Worm (Caenorhabditis elegans) whole organism, late embryonic: Measurements from ENCODE around the gene sdz-36.

Experiments
- C08G9.2 ChIP-seq: sonication (generic microtip); optimal IDR thresholded peaks from 2 replicates; lab custom pipeline; 2016; ENCODE audit warnings: mild to moderate bottlenecking, missing genetic modification characterization, moderate library complexity, missing compliant biosample characterization
- C38D4.7 ChIP-seq: fragments of 200-800 bp; sonication (Bioruptor generic); optimal IDR thresholded peaks from 2 replicates; lab custom pipeline; 2018; ENCODE audit warnings: mild to moderate bottlenecking, missing genetic modification characterization, moderate library complexity, missing compliant biosample characterization
- K02D7.2 ChIP-seq: sonication (generic microtip); optimal IDR thresholded peaks from 2 replicates; lab custom pipeline; 2017; ENCODE audit warnings: mild to moderate bottlenecking, missing genetic modification characterization, missing compliant biosample characterization
- K09A11.1 ChIP-seq: sonication (generic microtip); optimal IDR thresholded peaks from 2 replicates; lab custom pipeline; 2017; ENCODE audit warnings: antibody characterized with exemption, mild to moderate bottlenecking, missing genetic modification characterization, missing compliant biosample characterization; ENCODE audit not compliant: insufficient read depth
- ahr-1 ChIP-seq: sonication (generic microtip); optimal IDR thresholded peaks from 2 replicates; lab custom pipeline; 2016; ENCODE audit warnings: missing genetic modification characterization, missing compliant biosample characterization
- ceh-14 ChIP-seq: sonication (generic microtip); optimal IDR thresholded peaks from 2 replicates; lab custom pipeline; 2016; ENCODE audit warnings: missing genotype, missing genetic modification characterization, missing compliant biosample characterization
- ceh-18 ChIP-seq: sonication (generic microtip); optimal IDR thresholded peaks from 2 replicates; lab custom pipeline; 2016; ENCODE audit warnings: missing genetic modification characterization, missing compliant biosample characterization
- ceh-19 ChIP-seq: fragments of 200-800 bp; sonication (Bioruptor generic); optimal IDR thresholded peaks from 2 replicates; lab custom pipeline; 2018; ENCODE audit warnings: mild to moderate bottlenecking, missing genetic modification characterization, missing compliant biosample characterization
- ceh-2 ChIP-seq: sonication (generic microtip); optimal IDR thresholded peaks from 2 replicates; lab custom pipeline; 2016; ENCODE audit warnings: missing genotype, missing genetic modification characterization, missing compliant biosample characterization
- ceh-22 ChIP-seq: sonication (generic microtip); optimal IDR thresholded peaks from 2 replicates; lab custom pipeline; 2017; ENCODE audit warnings: missing biosample characterization, missing genetic modification characterization
- ceh-24 ChIP-seq: sonication (generic microtip); optimal IDR thresholded peaks from 2 replicates; lab custom pipeline; 2016; ENCODE audit warnings: mild to moderate bottlenecking, missing genetic modification characterization, missing compliant biosample characterization
- ceh-30 ChIP-seq: fragments of 150-350 bp; optimal IDR thresholded peaks from 2 replicates; lab custom pipeline; 2014; ENCODE audit warnings: missing biosample characterization, missing genetic modification characterization
- ceh-31 ChIP-seq: sonication (generic microtip); optimal IDR thresholded peaks from 2 replicates; lab custom pipeline; 2016; ENCODE audit warnings: missing genetic modification characterization, missing compliant biosample characterization
- ceh-45 ChIP-seq: fragments of 200-800 bp; sonication (Bioruptor generic); IDR thresholded peaks from 2 replicates; pipeline ENCODE4 v1.3.6; 2022; ENCODE audit warnings: missing genetic modification reagents, missing genetic modification characterization, missing compliant biosample characterization
- ceh-48 ChIP-seq: sonication (generic microtip); optimal IDR thresholded peaks from 2 replicates; lab custom pipeline; 2016; ENCODE audit warnings: missing genetic modification characterization, inconsistent platforms, missing compliant biosample characterization
- ceh-6 ChIP-seq: fragments of 200-800 bp; sonication (Bioruptor generic); optimal IDR thresholded peaks from 2 replicates; lab custom pipeline; 2018; ENCODE audit warnings: mild to moderate bottlenecking, missing genetic modification characterization, missing compliant biosample characterization
- ceh-9 ChIP-seq: sonication (generic microtip); optimal IDR thresholded peaks from 2 replicates; lab custom pipeline; 2016; ENCODE audit warnings: mild to moderate bottlenecking, missing genetic modification characterization, inconsistent platforms, missing compliant biosample characterization
- dmd-4 ChIP-seq: sonication (generic microtip); optimal IDR thresholded peaks from 2 replicates; lab custom pipeline; 2016; ENCODE audit warnings: borderline replicate concordance, missing genetic modification characterization, missing compliant biosample characterization
- elt-2 ChIP-seq: sonication (generic microtip); optimal IDR thresholded peaks from 2 replicates; lab custom pipeline; 2016; ENCODE audit warnings: missing genetic modification reagents, missing genetic modification characterization, missing compliant biosample characterization
- ets-4 ChIP-seq: sonication (generic microtip); optimal IDR thresholded peaks from 2 replicates; lab custom pipeline; 2016; ENCODE audit warnings: missing genetic modification characterization, missing compliant biosample characterization
- eyg-1 ChIP-seq: sonication (generic microtip); optimal IDR thresholded peaks from 2 replicates; lab custom pipeline; 2016; ENCODE audit warnings: missing genotype, missing genetic modification characterization, missing compliant biosample characterization
- fax-1 ChIP-seq: sonication (generic microtip); optimal IDR thresholded peaks from 2 replicates; lab custom pipeline; 2016; ENCODE audit warnings: missing genotype, missing genetic modification characterization, missing compliant biosample characterization
- gmeb-2 ChIP-seq: sonication (generic microtip); optimal IDR thresholded peaks from 2 replicates; lab custom pipeline; 2016; ENCODE audit warnings: missing genetic modification characterization, inconsistent platforms, missing compliant biosample characterization
- hlh-15 ChIP-seq: sonication (generic microtip); optimal IDR thresholded peaks from 2 replicates; lab custom pipeline; 2016; ENCODE audit warnings: missing genetic modification characterization, missing compliant biosample characterization
- hlh-30 ChIP-seq: sonication (generic microtip); optimal IDR thresholded peaks from 2 replicates; lab custom pipeline; 2017; ENCODE audit warnings: antibody characterized with exemption, missing genetic modification characterization, missing compliant biosample characterization; ENCODE audit not compliant: insufficient read depth
- hlh-6 ChIP-seq: sonication (generic microtip); optimal IDR thresholded peaks from 2 replicates; lab custom pipeline; 2016; ENCODE audit warnings: missing genotype, missing genetic modification characterization, missing compliant biosample characterization
- hlh-8 ChIP-seq: sonication (generic microtip); optimal IDR thresholded peaks from 2 replicates; lab custom pipeline; 2016; ENCODE audit warnings: missing genotype, missing genetic modification characterization, missing compliant biosample characterization
- lim-6 ChIP-seq: sonication (generic microtip); optimal IDR thresholded peaks from 2 replicates; lab custom pipeline; 2016; ENCODE audit warnings: missing genetic modification characterization, missing compliant biosample characterization
- lin-11 ChIP-seq: fragments of 200-800 bp; sonication (Bioruptor generic); optimal IDR thresholded peaks from 2 replicates; lab custom pipeline; 2018; ENCODE audit warnings: mild to moderate bottlenecking, missing genetic modification characterization, missing compliant biosample characterization
- mec-3 ChIP-seq: sonication (generic microtip); optimal IDR thresholded peaks from 2 replicates; lab custom pipeline; 2016; ENCODE audit warnings: borderline replicate concordance, missing genetic modification characterization, missing compliant biosample characterization
- nfya-1 ChIP-seq: sonication (generic microtip); optimal IDR thresholded peaks from 2 replicates; lab custom pipeline; 2017; ENCODE audit warnings: missing genetic modification characterization, mild to moderate bottlenecking, missing compliant biosample characterization, antibody characterized with exemption, moderate library complexity
- nhr-11 ChIP-seq: fragments of 150-350 bp; optimal IDR thresholded peaks from 2 replicates; lab custom pipeline; 2014; ENCODE audit warnings: missing biosample characterization, missing genetic modification characterization
- npax-4 ChIP-seq: sonication (generic microtip); optimal IDR thresholded peaks from 2 replicates; lab custom pipeline; 2016; ENCODE audit warnings: missing genetic modification characterization, missing compliant biosample characterization
- pag-3 ChIP-seq: sonication (generic microtip); optimal IDR thresholded peaks from 2 replicates; lab custom pipeline; 2016; ENCODE audit warnings: missing compliant biosample characterization, missing genetic modification characterization, borderline replicate concordance
- pat-9 ChIP-seq: fragments of 200-800 bp; sonication (Bioruptor generic); optimal IDR thresholded peaks from 2 replicates; lab custom pipeline; 2018; ENCODE audit warnings: mild to moderate bottlenecking, missing genetic modification characterization, moderate library complexity, missing compliant biosample characterization
- pax-1 ChIP-seq: fragments of 150-350 bp; optimal IDR thresholded peaks from 2 replicates; lab custom pipeline; 2014; ENCODE audit warnings: missing biosample characterization, missing genetic modification characterization
- pha-4 ChIP-seq: fragments of 150-350 bp; optimal IDR thresholded peaks from 2 replicates; lab custom pipeline; 2018; ENCODE audit warnings: missing biosample characterization, missing genetic modification reagents, missing genetic modification characterization
- pros-1 ChIP-seq: fragments of 150-350 bp; optimal IDR thresholded peaks from 2 replicates; lab custom pipeline; 2014; ENCODE audit warnings: missing biosample characterization, missing genetic modification reagents, missing genetic modification characterization
- sdc-2 ChIP-seq: sonication (generic microtip); optimal IDR thresholded peaks from 2 replicates; lab custom pipeline; 2016; ENCODE audit warnings: missing genotype, missing genetic modification characterization, missing compliant biosample characterization
- sox-4 ChIP-seq: sonication (generic microtip); optimal IDR thresholded peaks from 2 replicates; lab custom pipeline; 2017; ENCODE audit warnings: mild to moderate bottlenecking, missing genetic modification characterization, inconsistent platforms, missing compliant biosample characterization
- syd-9 ChIP-seq: sonication (generic microtip); optimal IDR thresholded peaks from 2 replicates; lab custom pipeline; 2016; ENCODE audit warnings: mild to moderate bottlenecking, missing genetic modification characterization, moderate library complexity, missing compliant biosample characterization
- tbx-2 ChIP-seq: sonication (generic microtip); optimal IDR thresholded peaks from 2 replicates; lab custom pipeline; 2016; ENCODE audit warnings: missing genetic modification characterization, missing compliant biosample characterization
- tbx-7 ChIP-seq: sonication (generic microtip); optimal IDR thresholded peaks from 2 replicates; lab custom pipeline; 2016; ENCODE audit warnings: missing genotype, missing genetic modification characterization, missing compliant biosample characterization
- ttx-3 ChIP-seq: sonication (generic microtip); optimal IDR thresholded peaks from 2 replicates; lab custom pipeline; 2016; ENCODE audit warnings: missing genetic modification reagents, missing genetic modification characterization, missing compliant biosample characterization
- unc-3 ChIP-seq, 2 experiments: fragments of 200-800 bp in 1 of 2; sonication (Bioruptor generic) in 1 of 2; sonication (generic microtip) in 1 of 2; conservative IDR thresholded peaks in 1 of 2; optimal IDR thresholded peaks in 1 of 2; 2 replicates each; pipeline versions ENCODE4 v1.3.6 to Lab custom; 2016 to 2022; ENCODE audit warnings: missing compliant biosample characterization in 2 of 2, missing genetic modification characterization in 2 of 2, missing genetic modification reagents in 1 of 2
- unc-55 ChIP-seq: sonication (generic microtip); optimal IDR thresholded peaks from 2 replicates; lab custom pipeline; 2017; ENCODE audit warnings: missing biosample characterization, missing genetic modification reagents, missing genetic modification characterization
- zip-5 ChIP-seq: sonication (generic microtip); optimal IDR thresholded peaks from 2 replicates; lab custom pipeline; 2016; ENCODE audit warnings: missing genetic modification characterization, missing compliant biosample characterization
- ztf-16 ChIP-seq: sonication (generic microtip); optimal IDR thresholded peaks from 2 replicates; lab custom pipeline; 2017; ENCODE audit warnings: missing genetic modification characterization, missing compliant biosample characterization

The sdz-36 gene

DNA sequence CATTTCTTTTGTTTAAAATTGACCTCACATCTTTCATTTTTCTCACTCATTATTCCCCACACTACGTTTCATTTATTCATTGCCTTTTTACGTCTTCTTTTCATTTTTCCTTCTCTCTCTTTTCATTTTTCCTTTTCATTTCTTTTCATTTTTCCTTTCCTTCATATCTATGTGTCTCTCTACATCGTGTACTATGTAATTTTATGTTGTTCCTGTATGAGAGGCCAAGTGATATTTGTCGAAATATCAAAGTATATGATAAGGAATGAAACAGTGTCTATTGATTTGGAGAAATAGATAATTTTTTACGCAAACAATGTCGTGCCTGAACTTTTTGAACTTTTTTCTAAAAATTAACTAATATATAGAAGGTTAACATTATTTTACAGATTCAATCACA, 25.7 kb downstream of the sdz-36 start:
- TF ChIP-seq K09A11.1 = no peak
- peak; percentile 33 for TF ChIP-seq elt-2 (tag; lab: Kevin White, UChicago)

DNA sequence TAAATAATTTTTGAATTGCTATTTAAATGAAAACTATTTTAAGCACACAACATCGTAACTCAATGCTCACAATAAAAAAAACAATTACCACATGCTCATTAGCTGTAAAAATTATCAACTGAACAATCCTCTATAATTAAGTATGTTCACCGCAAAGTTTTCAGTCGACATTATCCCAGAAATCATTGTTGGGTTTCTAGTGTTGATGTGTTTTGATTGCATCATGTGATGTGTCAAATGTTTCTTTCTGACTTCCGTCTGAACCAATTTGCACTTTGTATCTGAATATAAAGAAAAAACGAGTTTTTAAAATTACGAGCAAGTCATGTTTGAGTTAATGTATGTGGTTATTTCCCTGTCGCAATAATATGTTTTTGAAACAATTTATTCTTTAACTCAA, 27.1 kb downstream of the sdz-36 start:
- no peak for TF ChIP-seq sdc-2 (tag; lab: Kevin White, UChicago)
- TF ChIP-seq gmeb-2 (tag; lab: Kevin White, UChicago) = no peak
- TF ChIP-seq ceh-48 = no peak

DNA sequence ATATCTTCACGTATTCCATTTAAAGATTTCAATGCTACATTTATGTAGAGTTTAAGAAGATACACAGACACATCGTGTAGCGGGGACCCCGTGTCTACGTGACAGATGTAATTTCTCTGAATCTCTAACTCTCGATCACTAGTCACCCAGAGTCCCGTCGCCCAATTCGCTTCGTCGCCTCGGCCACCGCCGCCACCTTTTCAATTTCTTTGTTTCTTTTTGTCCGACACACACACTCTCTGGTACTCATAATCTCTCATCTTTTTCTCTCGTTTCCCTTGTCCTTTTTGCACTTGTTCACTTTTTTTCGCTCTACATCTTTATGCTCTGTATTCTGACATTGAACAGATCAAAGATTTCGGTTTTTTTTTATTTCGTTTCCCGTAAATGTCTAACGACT, 27.7 kb downstream of the sdz-36 start:
- no peak for TF ChIP-seq lim-6
- no peak for TF ChIP-seq gmeb-2 (tag; lab: Kevin White, UChicago)
- no peak for TF ChIP-seq hlh-30
- TF ChIP-seq ceh-19 = no peak
- TF ChIP-seq pag-3 (tag; lab: Kevin White, UChicago) = no peak
- peak; percentile 73 for TF ChIP-seq tbx-2 (tag; lab: Kevin White, UChicago)
- TF ChIP-seq pat-9 (tag; lab: Kevin White, UChicago) = peak; percentile 3
- peak; percentile 22 for TF ChIP-seq syd-9 (tag; lab: Kevin White, UChicago)
- no peak for TF ChIP-seq sox-4
- TF ChIP-seq ceh-45 = no peak
- TF ChIP-seq ceh-2 (tag; lab: Kevin White, UChicago) = no peak
- no peak for TF ChIP-seq nhr-11 (tag; lab: Kevin White, UChicago)
- TF ChIP-seq ceh-31 (tag; lab: Kevin White, UChicago) = peak; percentile 69
- no peak for TF ChIP-seq lin-11 (tag; lab: Kevin White, UChicago)
- no peak for TF ChIP-seq elt-2 (tag; lab: Kevin White, UChicago)
- no peak for TF ChIP-seq fax-1 (tag; lab: Kevin White, UChicago)
- TF ChIP-seq hlh-8 (tag; lab: Kevin White, UChicago) = peak; percentile 49
- TF ChIP-seq ceh-24 (tag; lab: Kevin White, UChicago) = no peak
- no peak for TF ChIP-seq hlh-15 (tag; lab: Kevin White, UChicago)
- TF ChIP-seq ceh-6 = no peak
- no peak for TF ChIP-seq pha-4 (tag; lab: Kevin White, UChicago)
- peak; percentile 77 for TF ChIP-seq nfya-1 (tag; lab: Kevin White, UChicago)
- TF ChIP-seq pros-1 (tag; lab: Kevin White, UChicago) = no peak
- no peak for TF ChIP-seq ttx-3
- TF ChIP-seq ahr-1 (tag; lab: Kevin White, UChicago) = no peak
- peak; percentile 12 for TF ChIP-seq ceh-14 (tag; lab: Kevin White, UChicago)
- no peak for TF ChIP-seq ceh-48
- no peak for TF ChIP-seq ceh-30 (tag; lab: Kevin White, UChicago)
- TF ChIP-seq unc-55 (GFP tag; lab: Kevin White, UChicago) = peak; percentile 64
- TF ChIP-seq ceh-18 (tag; lab: Kevin White, UChicago) = peak; percentile 87
- TF ChIP-seq mec-3 (tag; lab: Kevin White, UChicago) = no peak
- TF ChIP-seq ztf-16 (tag; lab: Kevin White, UChicago) = no peak
- no peak for TF ChIP-seq npax-4 (tag; lab: Kevin White, UChicago)
- TF ChIP-seq tbx-7 (tag; lab: Kevin White, UChicago) = no peak
- TF ChIP-seq sdc-2 (tag; lab: Kevin White, UChicago) = no peak
- TF ChIP-seq ceh-9 (tag; lab: Kevin White, UChicago) = no peak
- no peak for TF ChIP-seq zip-5 (tag; lab: Kevin White, UChicago)
- TF ChIP-seq ets-4 (tag; lab: Kevin White, UChicago) = no peak
- TF ChIP-seq dmd-4 (tag; lab: Kevin White, UChicago) = no peak
- TF ChIP-seq C38D4.7 (GFP tag; lab: Kevin White, UChicago) = no peak
- no peak for TF ChIP-seq eyg-1
- TF ChIP-seq ceh-22 = no peak
- no peak for TF ChIP-seq pax-1 (tag; lab: Kevin White, UChicago)
- TF ChIP-seq hlh-6 = no peak
- TF ChIP-seq unc-3 (GFP tag; conservative IDR thresholded peaks at IDR 0.05; lab: Robert Waterston, UW) = no peak
- TF ChIP-seq unc-3 (tag; optimal IDR thresholded peaks at IDR 0.05; lab: Kevin White, UChicago) = no peak
- TF ChIP-seq K02D7.2 (tag; lab: Kevin White, UChicago) = no peak
- no peak for TF ChIP-seq C08G9.2 (tag; lab: Kevin White, UChicago)
